Fruit fly (Drosophila melanogaster) whole organism, prepupa: ENCODE measurements around the gene Parg.

ENCODE experiments used
- CG16779 ChIP-seq: fragments of 200-800 bp; sonication (Bioruptor generic); optimal IDR thresholded peaks from 3 replicates; lab custom pipeline; 2017; ENCODE audit warnings: missing biosample characterization, mild to moderate bottlenecking, missing genetic modification characterization
- Hr4 ChIP-seq: fragments of 200-800 bp; sonication (Bioruptor generic); optimal IDR thresholded peaks from 3 replicates; lab custom pipeline; 2016; ENCODE audit warnings: missing biosample characterization, missing genetic modification characterization
- Met ChIP-seq: fragments of 200-800 bp; sonication (Bioruptor generic); optimal IDR thresholded peaks from 3 replicates; lab custom pipeline; 2016; ENCODE audit warnings: missing biosample characterization, missing genetic modification characterization
- fkh ChIP-seq: fragments of 200-800 bp; sonication (Bioruptor generic); optimal IDR thresholded peaks from 3 replicates; lab custom pipeline; 2017; ENCODE audit warnings: missing biosample characterization, mild to moderate bottlenecking, missing genetic modification characterization, moderate library complexity
- pdm3 ChIP-seq: fragments of 200-800 bp; sonication (Bioruptor generic); optimal IDR thresholded peaks from 3 replicates; lab custom pipeline; 2016; ENCODE audit warnings: missing biosample characterization, missing genetic modification characterization

dm6 chrX:3718592-3719267, 47.4 kb upstream of the Parg start:
- TF ChIP-seq Met (GFP tag; lab: Kevin White, UChicago) (no peak), fkh (GFP tag; lab: Kevin White, UChicago) (no peak), Hr4 (GFP tag; lab: Kevin White, UChicago) (no peak), CG16779 (tag; lab: Kevin White, UChicago) (no peak), pdm3 (no peak)
